Fruit fly (Drosophila melanogaster) whole organism, pupa: Measurements from ENCODE around the gene PIG-U.

Experiments used
- CG10348 ChIP-seq: fragments of 200-800 bp; sonication (Bioruptor generic); IDR thresholded peaks from 2 replicates; pipeline ENCODE4 v1.3.6; 2022; ENCODE audit warnings: missing biosample characterization, missing genetic modification characterization
- CG12605 ChIP-seq: fragments of 200-800 bp; sonication (Bioruptor generic); IDR thresholded peaks from 2 replicates; pipeline ENCODE4 v1.3.6; 2022; ENCODE audit warnings: missing biosample characterization, missing genetic modification characterization
- CG13204 ChIP-seq: fragments of 200-800 bp; sonication (Bioruptor generic); optimal IDR thresholded peaks from 2 replicates; lab custom pipeline; 2018; ENCODE audit warnings: missing biosample characterization, mild to moderate bottlenecking, missing genetic modification characterization, moderate library complexity
- CG15710 ChIP-seq: fragments of 200-800 bp; sonication (Bioruptor generic); optimal IDR thresholded peaks from 2 replicates; lab custom pipeline; 2018; ENCODE audit warnings: missing biosample characterization, mild to moderate bottlenecking, missing genetic modification characterization, moderate library complexity
- CG32121 ChIP-seq: fragments of 200-800 bp; sonication (Bioruptor generic); IDR thresholded peaks from 2 replicates; pipeline ENCODE4 v1.3.6; 2022; ENCODE audit warnings: missing biosample characterization, missing genetic modification characterization
- CG8159 ChIP-seq: fragments of 200-800 bp; sonication (Bioruptor generic); optimal IDR thresholded peaks from 3 replicates; lab custom pipeline; 2018; ENCODE audit warnings: missing biosample characterization, mild to moderate bottlenecking, missing genetic modification characterization, moderate library complexity
- CG9948 ChIP-seq: fragments of 200-800 bp; sonication (Bioruptor generic); optimal IDR thresholded peaks from 2 replicates; lab custom pipeline; 2018; ENCODE audit warnings: missing biosample characterization, mild to moderate bottlenecking, missing genetic modification characterization, moderate library complexity
- EcR ChIP-seq: fragments of 200-800 bp; sonication (Bioruptor generic); optimal IDR thresholded peaks from 3 replicates; lab custom pipeline; 2019; ENCODE audit warnings: missing biosample characterization, missing genetic modification characterization, mild to moderate bottlenecking, moderate library complexity, missing genetic modification reagents
- Snoo ChIP-seq: fragments of 200-800 bp; sonication (Bioruptor generic); optimal IDR thresholded peaks from 3 replicates; lab custom pipeline; 2017; ENCODE audit warnings: missing biosample characterization, mild to moderate bottlenecking, missing genetic modification characterization, inconsistent platforms
- rn ChIP-seq: fragments of 200-800 bp; sonication (Bioruptor generic); IDR thresholded peaks from 2 replicates; pipeline ENCODE4 v1.3.6; 2022; ENCODE audit warnings: missing biosample characterization, missing genetic modification characterization

dm6 chr2L:8556207-8556606 lies 41.3 kb downstream of the PIG-U start:
- TF ChIP-seq CG10348, result no peak
- TF ChIP-seq EcR (GFP tag; lab: Kevin White, UChicago), result no peak
- no peak for TF ChIP-seq CG32121 (GFP tag; lab: Robert Waterston, UW)
- no peak for TF ChIP-seq Snoo (tag; lab: Kevin White, UChicago)
- no peak for TF ChIP-seq CG15710 (tag; lab: Kevin White, UChicago)
- no peak for TF ChIP-seq CG8159 (tag; lab: Kevin White, UChicago)
- TF ChIP-seq CG9948 (tag; lab: Kevin White, UChicago), result no peak
- no peak for TF ChIP-seq CG13204
- no peak for TF ChIP-seq CG12605 (GFP tag; lab: Robert Waterston, UW)
- TF ChIP-seq rn (GFP tag; lab: Robert Waterston, UW), result no peak
